Worm (Caenorhabditis elegans): ENCODE measurements around the gene tebp-1.

ce11 chrII:14410768-14411167, 48.9 kb downstream of the tebp-1 start, which contains the start of gene dsb-2:
- no peak for TF ChIP-seq pha-4 (tag; optimal IDR thresholded peaks at IDR 0.05)
- no peak for TF ChIP-seq ama-1 (optimal IDR thresholded peaks at IDR 0.05)
- no peak for TF ChIP-seq pqm-1 (tag; optimal IDR thresholded peaks at IDR 0.05)
- no peak for TF ChIP-seq dmd-4 (tag; optimal IDR thresholded peaks at IDR 0.05; ENCODE audit: borderline replicate concordance)
- TF ChIP-seq fkh-10 (GFP tag; optimal IDR thresholded peaks at IDR 0.05): no peak
- no peak for TF ChIP-seq nfya-1 (tag; optimal IDR thresholded peaks at IDR 0.05)
- TF ChIP-seq ztf-16 (tag; optimal IDR thresholded peaks at IDR 0.05): no peak
- no peak for TF ChIP-seq C08G9.2 (tag; optimal IDR thresholded peaks at IDR 0.05)
- TF ChIP-seq hlh-15 (tag; optimal IDR thresholded peaks at IDR 0.05): no peak
- TF ChIP-seq sox-2 (GFP tag; IDR thresholded peaks at IDR 0.05): no peak
- TF ChIP-seq nhr-11 (tag; optimal IDR thresholded peaks at IDR 0.05): no peak
- no peak for TF ChIP-seq tbx-2 (tag; optimal IDR thresholded peaks at IDR 0.05)
- no peak for TF ChIP-seq syd-9 (tag; optimal IDR thresholded peaks at IDR 0.05)
- no peak for TF ChIP-seq hlh-30 (tag; optimal IDR thresholded peaks at IDR 0.05; ENCODE audit: insufficient read depth)

All from whole organism, late embryonic.